Fruit fly (Drosophila melanogaster): ENCODE data around the gene Gyc89Db.

Gyc89Db gene

dm6 chr3R:16432665-16433065 is 44.2 kb upstream of the Gyc89Db start, which contains the start of gene Fntb (continued):
- TF ChIP-seq Kr (GFP tag; optimal IDR thresholded peaks at IDR 0.05) (no peak), sna (GFP tag; IDR thresholded peaks at IDR 0.05; ENCODE audit: partially characterized antibody) (no peak), sens-2 (GFP tag; IDR thresholded peaks at IDR 0.05) (no peak), twi (tag; optimal IDR thresholded peaks at IDR 0.05) (peak; percentile 46), CG12659 (GFP tag; optimal IDR thresholded peaks at IDR 0.05) (peak; percentile 69), CG15479 (GFP tag; optimal IDR thresholded peaks at IDR 0.05) (no peak), tin (GFP tag; optimal IDR thresholded peaks at IDR 0.05) (peak; percentile 60), disco-r (GFP tag; optimal IDR thresholded peaks at IDR 0.05) (no peak), cato (GFP tag; optimal IDR thresholded peaks at IDR 0.05; ENCODE audit: borderline replicate concordance) (peak; percentile 30), CG9727 (GFP tag; optimal IDR thresholded peaks at IDR 0.05) (peak; percentile 65), CG11504 (tag; optimal IDR thresholded peaks at IDR 0.05) (no peak), CG7372 (GFP tag; IDR thresholded peaks at IDR 0.05) (peak; percentile 20; the same call in 1 of the 2 replicates), B-H2 (GFP tag; optimal IDR thresholded peaks at IDR 0.05) (peak; percentile 59), jing (GFP tag; optimal IDR thresholded peaks at IDR 0.05) (no peak), CG6689 (GFP tag; IDR thresholded peaks at IDR 0.05) (peak; percentile 49; the same call in 1 of the 2 replicates), cg (GFP tag; optimal IDR thresholded peaks at IDR 0.05) (no peak), hkb (optimal IDR thresholded peaks at IDR 0.05) (no peak), hkb (GFP tag; IDR thresholded peaks at IDR 0.05) (peak; percentile 65), yki (optimal IDR thresholded peaks at IDR 0.05) (no peak), Abd-B (GFP tag; optimal IDR thresholded peaks at IDR 0.05) (peak; percentile 74), Ets65A (GFP tag) (peak; percentile 95), Hey (tag; optimal IDR thresholded peaks at IDR 0.05) (no peak), hth (optimal IDR thresholded peaks at IDR 0.05) (no peak), row (GFP tag; IDR thresholded peaks at IDR 0.05) (peak; percentile 90), dmrt11E (tag; optimal IDR thresholded peaks at IDR 0.05) (peak; percentile 61), ac (GFP tag; optimal IDR thresholded peaks at IDR 0.05) (no peak), CG14050 (GFP tag; IDR thresholded peaks at IDR 0.05) (peak; percentile 42; the same call in 2 of the 3 replicates), CG8290 (GFP tag; optimal IDR thresholded peaks at IDR 0.05) (peak; percentile 52), CG8290 (tag; optimal IDR thresholded peaks at IDR 0.05) (no peak), CG10543 (GFP tag; optimal IDR thresholded peaks at IDR 0.05) (peak; percentile 63), sr (GFP tag; IDR thresholded peaks at IDR 0.05) (no peak), Nf-YA (GFP tag; IDR thresholded peaks at IDR 0.05) (no peak), lmd (GFP tag; IDR thresholded peaks at IDR 0.05) (peak; percentile 63; the same call in 1 of the 2 replicates), CG12219 (GFP tag; optimal IDR thresholded peaks at IDR 0.05) (peak; percentile 39), Meics (GFP tag; optimal IDR thresholded peaks at IDR 0.05) (peak; percentile 99), CG10366 (GFP tag; IDR thresholded peaks at IDR 0.05) (peak; percentile 53), dmrt99B (tag; optimal IDR thresholded peaks at IDR 0.05) (no peak), Neu2 (GFP tag; optimal IDR thresholded peaks at IDR 0.05; ENCODE audit: borderline replicate concordance) (no peak), CG31224 (GFP tag; IDR thresholded peaks at IDR 0.05) (no peak), CG7271 (tag; optimal IDR thresholded peaks at IDR 0.05) (no peak), fd64A (GFP tag; optimal IDR thresholded peaks at IDR 0.05) (no peak), btn (GFP tag; optimal IDR thresholded peaks at IDR 0.05) (no peak), CG2678 (tag; optimal IDR thresholded peaks at IDR 0.05) (no peak), inv (GFP tag; IDR thresholded peaks at IDR 0.05; ENCODE audit: partially characterized antibody) (no peak), CG32532 (GFP tag; IDR thresholded peaks at IDR 0.05) (peak; percentile 70; the same call in 1 of the 2 replicates), CHES-1-like (GFP tag; optimal IDR thresholded peaks at IDR 0.05) (no peak), Optix (GFP tag; IDR thresholded peaks at IDR 0.05) (no peak), CG8089 (GFP tag; optimal IDR thresholded peaks at IDR 0.05) (no peak), MBD-R2 (GFP tag; IDR thresholded peaks at IDR 0.05) (peak; percentile 72), CG6654 (GFP tag; optimal IDR thresholded peaks at IDR 0.05) (no peak), Hr51 (GFP tag; optimal IDR thresholded peaks at IDR 0.05) (no peak), bbx (GFP tag; IDR thresholded peaks at IDR 0.05; ENCODE audit: partially characterized antibody) (no peak)

Measured in whole organism, embryonic.